Worm (Caenorhabditis elegans) whole organism, late embryonic: Measurements from ENCODE around the gene ZK185.4.

ENCODE experiments used
- C38D4.7 ChIP-seq: fragments of 200-800 bp; sonication (Bioruptor generic); optimal IDR thresholded peaks from 2 replicates; lab custom pipeline; 2018; ENCODE audit warnings: mild to moderate bottlenecking, missing genetic modification characterization, moderate library complexity, missing compliant biosample characterization
- F13H6.1 ChIP-seq: sonication (generic microtip); optimal IDR thresholded peaks from 2 replicates; lab custom pipeline; 2016; ENCODE audit warnings: missing genetic modification characterization, missing compliant biosample characterization
- K02D7.2 ChIP-seq: sonication (generic microtip); optimal IDR thresholded peaks from 2 replicates; lab custom pipeline; 2017; ENCODE audit warnings: mild to moderate bottlenecking, missing genetic modification characterization, missing compliant biosample characterization
- Y22D7AL.16 ChIP-seq: sonication (generic microtip); optimal IDR thresholded peaks from 2 replicates; lab custom pipeline; 2016; ENCODE audit warnings: missing genetic modification characterization, missing compliant biosample characterization
- ceh-14 ChIP-seq: sonication (generic microtip); optimal IDR thresholded peaks from 2 replicates; lab custom pipeline; 2016; ENCODE audit warnings: missing genotype, missing genetic modification characterization, missing compliant biosample characterization
- ceh-2 ChIP-seq: sonication (generic microtip); optimal IDR thresholded peaks from 2 replicates; lab custom pipeline; 2016; ENCODE audit warnings: missing genotype, missing genetic modification characterization, missing compliant biosample characterization
- ceh-24 ChIP-seq: sonication (generic microtip); optimal IDR thresholded peaks from 2 replicates; lab custom pipeline; 2016; ENCODE audit warnings: mild to moderate bottlenecking, missing genetic modification characterization, missing compliant biosample characterization
- ceh-30 ChIP-seq: fragments of 150-350 bp; optimal IDR thresholded peaks from 2 replicates; lab custom pipeline; 2014; ENCODE audit warnings: missing biosample characterization, missing genetic modification characterization
- ceh-31 ChIP-seq: sonication (generic microtip); optimal IDR thresholded peaks from 2 replicates; lab custom pipeline; 2016; ENCODE audit warnings: missing genetic modification characterization, missing compliant biosample characterization
- ceh-34 ChIP-seq: sonication (generic microtip); optimal IDR thresholded peaks from 2 replicates; lab custom pipeline; 2016; ENCODE audit warnings: mild to moderate bottlenecking, missing genetic modification characterization, missing compliant biosample characterization
- ceh-45 ChIP-seq: fragments of 200-800 bp; sonication (Bioruptor generic); IDR thresholded peaks from 2 replicates; pipeline ENCODE4 v1.3.6; 2022; ENCODE audit warnings: missing genetic modification reagents, missing genetic modification characterization, missing compliant biosample characterization
- ceh-6 ChIP-seq: fragments of 200-800 bp; sonication (Bioruptor generic); optimal IDR thresholded peaks from 2 replicates; lab custom pipeline; 2018; ENCODE audit warnings: mild to moderate bottlenecking, missing genetic modification characterization, missing compliant biosample characterization
- dmd-4 ChIP-seq: sonication (generic microtip); optimal IDR thresholded peaks from 2 replicates; lab custom pipeline; 2016; ENCODE audit warnings: borderline replicate concordance, missing genetic modification characterization, missing compliant biosample characterization
- elt-2 ChIP-seq: sonication (generic microtip); optimal IDR thresholded peaks from 2 replicates; lab custom pipeline; 2016; ENCODE audit warnings: missing genetic modification reagents, missing genetic modification characterization, missing compliant biosample characterization
- eyg-1 ChIP-seq: sonication (generic microtip); optimal IDR thresholded peaks from 2 replicates; lab custom pipeline; 2016; ENCODE audit warnings: missing genotype, missing genetic modification characterization, missing compliant biosample characterization
- fkh-6 ChIP-seq: sonication (generic microtip); optimal IDR thresholded peaks from 2 replicates; lab custom pipeline; 2016; ENCODE audit warnings: missing genetic modification characterization, missing compliant biosample characterization
- hlh-13 ChIP-seq: fragments of 200-800 bp; sonication (Bioruptor generic); optimal IDR thresholded peaks from 2 replicates; lab custom pipeline; 2018; ENCODE audit warnings: mild to moderate bottlenecking, missing genetic modification characterization, missing compliant biosample characterization
- hlh-15 ChIP-seq: sonication (generic microtip); optimal IDR thresholded peaks from 2 replicates; lab custom pipeline; 2016; ENCODE audit warnings: missing genetic modification characterization, missing compliant biosample characterization
- madf-2 ChIP-seq: sonication (generic microtip); optimal IDR thresholded peaks from 2 replicates; lab custom pipeline; 2017; ENCODE audit warnings: missing genetic modification characterization, missing compliant biosample characterization
- nfya-1 ChIP-seq: sonication (generic microtip); optimal IDR thresholded peaks from 2 replicates; lab custom pipeline; 2017; ENCODE audit warnings: missing genetic modification characterization, mild to moderate bottlenecking, missing compliant biosample characterization, antibody characterized with exemption, moderate library complexity
- odd-2 ChIP-seq: sonication (generic microtip); optimal IDR thresholded peaks from 2 replicates; lab custom pipeline; 2017; ENCODE audit warnings: antibody characterized with exemption, mild to moderate bottlenecking, missing genetic modification characterization, missing compliant biosample characterization
- pat-9 ChIP-seq: fragments of 200-800 bp; sonication (Bioruptor generic); optimal IDR thresholded peaks from 2 replicates; lab custom pipeline; 2018; ENCODE audit warnings: mild to moderate bottlenecking, missing genetic modification characterization, moderate library complexity, missing compliant biosample characterization
- pax-1 ChIP-seq: fragments of 150-350 bp; optimal IDR thresholded peaks from 2 replicates; lab custom pipeline; 2014; ENCODE audit warnings: missing biosample characterization, missing genetic modification characterization
- pha-2 ChIP-seq: sonication (generic microtip); optimal IDR thresholded peaks from 2 replicates; lab custom pipeline; 2017; ENCODE audit warnings: mild to moderate bottlenecking, missing genetic modification characterization, missing compliant biosample characterization
- pha-4 ChIP-seq: fragments of 150-350 bp; optimal IDR thresholded peaks from 2 replicates; lab custom pipeline; 2018; ENCODE audit warnings: missing biosample characterization, missing genetic modification reagents, missing genetic modification characterization
- pqm-1 ChIP-seq: sonication (generic microtip); optimal IDR thresholded peaks from 2 replicates; lab custom pipeline; 2016; ENCODE audit warnings: missing genetic modification characterization, missing compliant biosample characterization
- ref-2 ChIP-seq: sonication (generic microtip); optimal IDR thresholded peaks from 2 replicates; lab custom pipeline; 2016; ENCODE audit warnings: missing genetic modification characterization, missing compliant biosample characterization
- rnt-1 ChIP-seq: sonication (generic microtip); optimal IDR thresholded peaks from 2 replicates; lab custom pipeline; 2016; ENCODE audit warnings: missing genetic modification characterization, missing compliant biosample characterization
- sox-4 ChIP-seq: sonication (generic microtip); optimal IDR thresholded peaks from 2 replicates; lab custom pipeline; 2017; ENCODE audit warnings: mild to moderate bottlenecking, missing genetic modification characterization, inconsistent platforms, missing compliant biosample characterization
- tbx-2 ChIP-seq: sonication (generic microtip); optimal IDR thresholded peaks from 2 replicates; lab custom pipeline; 2016; ENCODE audit warnings: missing genetic modification characterization, missing compliant biosample characterization
- ttx-3 ChIP-seq: sonication (generic microtip); optimal IDR thresholded peaks from 2 replicates; lab custom pipeline; 2016; ENCODE audit warnings: missing genetic modification reagents, missing genetic modification characterization, missing compliant biosample characterization
- unc-3 ChIP-seq, 2 experiments: fragments of 200-800 bp in 1 of 2; sonication (Bioruptor generic) in 1 of 2; sonication (generic microtip) in 1 of 2; conservative IDR thresholded peaks in 1 of 2; optimal IDR thresholded peaks in 1 of 2; 2 replicates each; pipeline versions ENCODE4 v1.3.6 to Lab custom; 2016 to 2022; ENCODE audit warnings: missing compliant biosample characterization in 2 of 2, missing genetic modification characterization in 2 of 2, missing genetic modification reagents in 1 of 2
- unc-42 ChIP-seq: sonication (generic microtip); optimal IDR thresholded peaks from 2 replicates; lab custom pipeline; 2016; ENCODE audit warnings: missing genotype, missing genetic modification characterization, missing compliant biosample characterization
- unc-55 ChIP-seq: sonication (generic microtip); optimal IDR thresholded peaks from 2 replicates; lab custom pipeline; 2017; ENCODE audit warnings: missing biosample characterization, missing genetic modification reagents, missing genetic modification characterization
- unc-86 ChIP-seq: sonication (generic microtip); optimal IDR thresholded peaks from 2 replicates; lab custom pipeline; 2016; ENCODE audit warnings: missing genetic modification characterization, missing compliant biosample characterization
- zip-5 ChIP-seq: sonication (generic microtip); optimal IDR thresholded peaks from 2 replicates; lab custom pipeline; 2016; ENCODE audit warnings: missing genetic modification characterization, missing compliant biosample characterization

ZK185.4 gene

ce11 chrIV:4533025-4533424 is at the start of gene ZK185.4:
TSS of gene ZK185.4 (minus strand) at chrIV:4533125.
- TF ChIP-seq zip-5 (tag; lab: Kevin White, UChicago) (no peak), C38D4.7 (GFP tag; lab: Kevin White, UChicago) (no peak), ceh-2 (tag; lab: Kevin White, UChicago) (no peak)

ce11 chrIV:4579472-4579871 is 46.5 kb upstream of the ZK185.4 start:
- TF ChIP-seq Y22D7AL.16 (tag; lab: Kevin White, UChicago) (no peak), ceh-30 (tag; lab: Kevin White, UChicago) (no peak), ceh-24 (no peak), elt-2 (no peak), ceh-31 (tag; lab: Kevin White, UChicago) (no peak), unc-3 (GFP tag; conservative IDR thresholded peaks at IDR 0.05; lab: Robert Waterston, UW) (no peak), unc-3 (tag; optimal IDR thresholded peaks at IDR 0.05; lab: Kevin White, UChicago) (no peak), pat-9 (tag; lab: Kevin White, UChicago) (no peak), pax-1 (tag; lab: Kevin White, UChicago) (no peak), pha-4 (tag; lab: Kevin White, UChicago) (no peak), sox-4 (no peak), fkh-6 (tag; lab: Kevin White, UChicago) (no peak), rnt-1 (tag; lab: Kevin White, UChicago) (no peak), ceh-6 (GFP tag; lab: Kevin White, UChicago) (no peak), hlh-15 (tag; lab: Kevin White, UChicago) (no peak), madf-2 (tag; lab: Kevin White, UChicago) (no peak), ceh-14 (tag; lab: Kevin White, UChicago) (no peak), ttx-3 (tag; lab: Kevin White, UChicago) (no peak), unc-86 (tag; lab: Kevin White, UChicago) (no peak), hlh-13 (GFP tag; lab: Kevin White, UChicago) (no peak)
- TF ChIP-seq, all 69 proteins: peak for 0

DNA sequence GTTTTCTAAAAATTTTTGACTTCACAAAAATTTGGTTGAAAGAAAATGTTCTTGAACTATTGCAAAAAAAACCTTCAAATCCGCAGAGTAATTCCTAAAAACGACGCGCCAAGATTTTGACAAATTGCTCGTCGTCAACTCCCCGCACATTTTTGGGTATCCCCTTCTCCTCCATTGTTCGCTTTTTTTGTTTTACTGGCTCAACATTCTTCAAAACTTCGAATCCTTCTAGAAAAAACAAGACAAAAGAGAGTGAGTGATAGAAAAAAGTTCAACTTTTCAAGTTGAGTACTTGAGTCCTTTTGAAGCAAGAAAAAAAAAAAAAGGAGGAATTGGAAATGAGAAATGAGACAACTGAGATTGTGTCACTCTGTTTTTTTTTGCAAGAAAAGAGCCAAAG is 43.9 kb upstream of the ZK185.4 start:
- TF ChIP-seq nfya-1 (tag; lab: Kevin White, UChicago) (no peak), sox-4 (no peak), zip-5 (tag; lab: Kevin White, UChicago) (no peak), pha-2 (tag; lab: Kevin White, UChicago) (no peak), ref-2 (tag; lab: Kevin White, UChicago) (no peak), odd-2 (tag; lab: Kevin White, UChicago) (no peak), ceh-31 (tag; lab: Kevin White, UChicago) (no peak), unc-86 (tag; lab: Kevin White, UChicago) (no peak), tbx-2 (tag; lab: Kevin White, UChicago) (no peak), F13H6.1 (tag; lab: Kevin White, UChicago) (no peak)

- TF ChIP-seq dmd-4 = no peak
- no peak for TF ChIP-seq elt-2
- no peak for TF ChIP-seq ttx-3 (tag; lab: Kevin White, UChicago)
- TF ChIP-seq hlh-13 (GFP tag; lab: Kevin White, UChicago) = no peak
- TF ChIP-seq ref-2 (tag; lab: Kevin White, UChicago) = no peak
- TF ChIP-seq ceh-45 (GFP tag; lab: Robert Waterston, UW) = no peak
Observed at ce11 chrIV:4574051-4574450, 41.1 kb upstream of the ZK185.4 start.

DNA sequence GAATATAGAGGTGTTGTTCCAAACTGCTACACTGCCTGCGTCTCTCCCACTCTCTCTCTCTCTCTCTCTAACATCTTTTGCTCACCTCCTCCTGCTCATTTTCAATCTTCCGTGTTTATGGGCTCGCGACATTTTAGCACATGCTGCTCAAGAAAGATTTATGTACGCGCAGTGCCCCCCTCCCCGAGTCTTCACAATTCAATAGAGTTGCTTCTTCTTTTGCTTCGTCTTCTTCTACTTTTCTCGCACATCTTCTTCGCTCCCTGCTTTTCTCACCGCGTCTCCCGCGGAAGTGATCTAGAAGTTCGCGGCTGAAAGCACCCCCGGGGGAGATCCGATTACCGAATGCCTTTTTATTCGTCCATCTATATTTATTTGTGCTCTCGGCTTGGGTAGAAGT is 37.7 kb upstream of the ZK185.4 start:
- no peak for TF ChIP-seq eyg-1
- no peak for TF ChIP-seq zip-5 (tag; lab: Kevin White, UChicago)
- TF ChIP-seq ttx-3 (tag; lab: Kevin White, UChicago) = no peak
- TF ChIP-seq pqm-1 (tag; lab: Kevin White, UChicago) = no peak
- peak; percentile 20 for TF ChIP-seq ceh-34
- TF ChIP-seq K02D7.2 (tag; lab: Kevin White, UChicago) = no peak
- no peak for TF ChIP-seq ceh-14 (tag; lab: Kevin White, UChicago)
- TF ChIP-seq ceh-31 (tag; lab: Kevin White, UChicago) = peak; percentile 69
- peak; percentile 89 for TF ChIP-seq unc-42 (tag; lab: Kevin White, UChicago)
- TF ChIP-seq ceh-24 = no peak
- peak; percentile 19 for TF ChIP-seq unc-55 (GFP tag; lab: Kevin White, UChicago)
- no peak for TF ChIP-seq pha-2 (tag; lab: Kevin White, UChicago)
